Worm (Caenorhabditis elegans) whole organism, L1 larva: Measurements from ENCODE around the gene ZK809.5.

Source experiments
- C04F5.9 ChIP-seq: sonication (generic microtip); optimal IDR thresholded peaks from 2 replicates; lab custom pipeline; 2016; ENCODE audit warnings: missing genetic modification characterization, missing compliant biosample characterization
- C16A3.4 ChIP-seq: fragments of 150-350 bp; optimal IDR thresholded peaks from 2 replicates; lab custom pipeline; 2014; ENCODE audit warnings: missing biosample characterization, missing genetic modification characterization
- F16B12.6 ChIP-seq: fragments of 150-350 bp; optimal IDR thresholded peaks from 2 replicates; lab custom pipeline; 2014; ENCODE audit warnings: missing biosample characterization, missing genetic modification characterization
- Y116A8C.19 ChIP-seq: sonication (generic microtip); optimal IDR thresholded peaks from 2 replicates; lab custom pipeline; 2016; ENCODE audit warnings: missing compliant biosample characterization, missing genetic modification characterization, borderline replicate concordance
- aha-1 ChIP-seq: fragments of 150-350 bp; optimal IDR thresholded peaks from 2 replicates; lab custom pipeline; 2014; ENCODE audit warnings: missing biosample characterization, missing genetic modification characterization
- alr-1 ChIP-seq: fragments of 200-800 bp; sonication (Bioruptor generic); optimal IDR thresholded peaks from 2 replicates; lab custom pipeline; 2018; ENCODE audit warnings: borderline replicate concordance, mild to moderate bottlenecking, missing genetic modification characterization, missing compliant biosample characterization
- aly-2 ChIP-seq: fragments of 150-350 bp; optimal IDR thresholded peaks from 2 replicates; lab custom pipeline; 2014; ENCODE audit warnings: missing biosample characterization, missing genetic modification characterization
- blmp-1 ChIP-seq: fragments of 150-350 bp; optimal IDR thresholded peaks from 2 replicates; lab custom pipeline; 2014; ENCODE audit warnings: missing biosample characterization, missing genetic modification characterization
- ceh-63 ChIP-seq: fragments of 200-800 bp; sonication (Bioruptor generic); optimal IDR thresholded peaks from 2 replicates; lab custom pipeline; 2018; ENCODE audit warnings: mild to moderate bottlenecking, missing genetic modification characterization, missing compliant biosample characterization
- ceh-8 ChIP-seq: fragments of 200-800 bp; sonication (Bioruptor generic); optimal IDR thresholded peaks from 2 replicates; lab custom pipeline; 2018; ENCODE audit warnings: mild to moderate bottlenecking, missing genetic modification characterization, moderate library complexity, missing compliant biosample characterization
- ceh-88 ChIP-seq: fragments of 200-800 bp; sonication (Bioruptor generic); IDR thresholded peaks from 2 replicates; pipeline ENCODE4 v1.3.6; 2022; ENCODE audit warnings: missing genetic modification characterization, missing compliant biosample characterization
- ceh-90 ChIP-seq: sonication (generic microtip); optimal IDR thresholded peaks from 2 replicates; lab custom pipeline; 2016; ENCODE audit warnings: missing genetic modification characterization, missing compliant biosample characterization
- dpl-1 ChIP-seq, 3 experiments: fragments of 150-350 bp in 2 of 3; sonication (generic microtip) in 1 of 3; optimal IDR thresholded peaks; 2 replicates each; lab custom pipeline; 2014 to 2017; ENCODE audit warnings: missing biosample characterization in 3 of 3, missing genetic modification characterization in 3 of 3, missing genetic modification reagents in 3 of 3
- efl-1 ChIP-seq, 4 experiments: fragments of 150-350 bp; optimal IDR thresholded peaks in 3 of 4; peaks in 1 of 4; 1 replicate in 1 of 4; 2 replicates in 3 of 4; lab custom pipeline; 2014; ENCODE audit warnings: missing biosample characterization in 2 of 4, missing genetic modification characterization in 2 of 4, missing genetic modification reagents in 2 of 4
- egl-13 ChIP-seq: sonication (generic microtip); optimal IDR thresholded peaks from 2 replicates; lab custom pipeline; 2016; ENCODE audit warnings: missing genotype, missing genetic modification reagents, missing genetic modification characterization, missing compliant biosample characterization
- elt-3 ChIP-seq, 6 experiments: fragments of 150-350 bp in 1 of 6; sonication (generic microtip); optimal IDR thresholded peaks; 2 replicates each; lab custom pipeline; 2017 to 2018; ENCODE audit warnings: missing biosample characterization in 6 of 6, missing genetic modification characterization in 6 of 6, inconsistent platforms in 1 of 6
- ets-5 ChIP-seq: fragments of 200-800 bp; sonication (Bioruptor generic); IDR thresholded peaks from 2 replicates; pipeline ENCODE4 v1.3.6; 2022; ENCODE audit warnings: missing genetic modification characterization, missing compliant biosample characterization
- fkh-10 ChIP-seq: sonication (generic microtip); optimal IDR thresholded peaks from 2 replicates; lab custom pipeline; 2017; ENCODE audit warnings: missing biosample characterization, missing genetic modification reagents, missing genetic modification characterization
- fkh-4 ChIP-seq: sonication (generic microtip); optimal IDR thresholded peaks from 2 replicates; lab custom pipeline; 2016; ENCODE audit warnings: missing compliant biosample characterization, missing genetic modification characterization, borderline replicate concordance
- hlh-17 ChIP-seq: fragments of 200-800 bp; sonication (Bioruptor generic); optimal IDR thresholded peaks from 2 replicates; lab custom pipeline; 2018; ENCODE audit warnings: missing genetic modification characterization, mild to moderate bottlenecking, missing compliant biosample characterization, moderate library complexity, borderline replicate concordance
- hlh-4 ChIP-seq: sonication (generic microtip); optimal IDR thresholded peaks from 2 replicates; lab custom pipeline; 2016; ENCODE audit warnings: mild to moderate bottlenecking, missing genetic modification characterization, missing compliant biosample characterization
- isw-1 ChIP-seq: fragments of 200-800 bp; sonication (Bioruptor generic); IDR thresholded peaks from 2 replicates; pipeline ENCODE4 v1.3.6; 2022; ENCODE audit warnings: missing genetic modification characterization, missing compliant biosample characterization
- jun-1 ChIP-seq: fragments of 150-350 bp; optimal IDR thresholded peaks from 2 replicates; lab custom pipeline; 2014; ENCODE audit warnings: missing biosample characterization, missing genetic modification reagents, missing genetic modification characterization
- lin-13 ChIP-seq: fragments of 150-350 bp; optimal IDR thresholded peaks from 2 replicates; lab custom pipeline; 2014; ENCODE audit warnings: missing biosample characterization, missing genetic modification reagents, missing genetic modification characterization
- lin-15B ChIP-seq: fragments of 150-350 bp; sonication (generic microtip); optimal IDR thresholded peaks from 3 replicates; lab custom pipeline; 2014; ENCODE audit warnings: missing biosample characterization, missing genetic modification characterization
- lin-35 ChIP-seq, 2 experiments: fragments of 150-350 bp; optimal IDR thresholded peaks; 2 replicates each; lab custom pipeline; 2014; ENCODE audit warnings: missing biosample characterization in 2 of 2, missing genetic modification characterization in 2 of 2, missing genetic modification reagents in 2 of 2
- lir-3 ChIP-seq: sonication (generic microtip); optimal IDR thresholded peaks from 2 replicates; lab custom pipeline; 2016; ENCODE audit warnings: mild to moderate bottlenecking, missing genetic modification characterization, moderate library complexity, missing compliant biosample characterization; ENCODE audit not compliant: poor library complexity
- mab-9 ChIP-seq: fragments of 200-800 bp; sonication (Bioruptor generic); IDR thresholded peaks from 2 replicates; pipeline ENCODE4 v1.3.6; 2022; ENCODE audit warnings: missing genetic modification reagents, missing genetic modification characterization, missing compliant biosample characterization
- mef-2 ChIP-seq: fragments of 150-350 bp; optimal IDR thresholded peaks from 2 replicates; lab custom pipeline; 2014; ENCODE audit warnings: missing biosample characterization, missing genetic modification characterization
- mep-1 ChIP-seq: fragments of 150-350 bp; optimal IDR thresholded peaks from 2 replicates; lab custom pipeline; 2014; ENCODE audit warnings: missing biosample characterization, missing genetic modification characterization
- nhr-11 ChIP-seq: fragments of 150-350 bp; optimal IDR thresholded peaks from 2 replicates; lab custom pipeline; 2014; ENCODE audit warnings: missing biosample characterization, missing genetic modification characterization
- nhr-12 ChIP-seq: sonication (generic microtip); optimal IDR thresholded peaks from 2 replicates; lab custom pipeline; 2017; ENCODE audit warnings: missing biosample characterization, missing genetic modification characterization
- nhr-19 ChIP-seq: fragments of 200-800 bp; sonication (Bioruptor generic); conservative IDR thresholded peaks from 2 replicates; pipeline ENCODE4 v1.3.6; 2022; ENCODE audit warnings: missing genetic modification characterization, missing compliant biosample characterization
- nhr-28 ChIP-seq: fragments of 150-350 bp; optimal IDR thresholded peaks from 2 replicates; lab custom pipeline; 2014; ENCODE audit warnings: missing biosample characterization, missing genetic modification characterization
- nhr-77 ChIP-seq: fragments of 150-350 bp; optimal IDR thresholded peaks from 2 replicates; lab custom pipeline; 2014; ENCODE audit warnings: missing biosample characterization, missing genetic modification characterization
- nhr-84 ChIP-seq: sonication (generic microtip); optimal IDR thresholded peaks from 2 replicates; lab custom pipeline; 2017; ENCODE audit warnings: missing biosample characterization, missing genetic modification characterization
- pag-3 ChIP-seq: sonication (generic microtip); optimal IDR thresholded peaks from 2 replicates; lab custom pipeline; 2017; ENCODE audit warnings: missing genetic modification characterization, mild to moderate bottlenecking, missing compliant biosample characterization, antibody characterized with exemption, borderline replicate concordance; ENCODE audit not compliant: insufficient read depth
- pax-3 ChIP-seq: fragments of 200-800 bp; sonication (Bioruptor generic); optimal IDR thresholded peaks from 2 replicates; lab custom pipeline; 2018; ENCODE audit warnings: mild to moderate bottlenecking, missing genetic modification characterization, moderate library complexity, missing compliant biosample characterization
- pqm-1 ChIP-seq: sonication (generic microtip); optimal IDR thresholded peaks from 3 replicates; lab custom pipeline; 2017; ENCODE audit warnings: missing biosample characterization, missing genetic modification characterization
- rnt-1 ChIP-seq: sonication (generic microtip); optimal IDR thresholded peaks from 2 replicates; lab custom pipeline; 2016; ENCODE audit warnings: mild to moderate bottlenecking, missing genetic modification characterization, moderate library complexity, missing compliant biosample characterization
- skn-1 ChIP-seq: fragments of 150-350 bp; optimal IDR thresholded peaks from 2 replicates; lab custom pipeline; 2014; ENCODE audit warnings: missing biosample characterization, missing genetic modification characterization
- snpc-4 ChIP-seq: fragments of 150-350 bp; optimal IDR thresholded peaks from 2 replicates; lab custom pipeline; 2014; ENCODE audit warnings: missing biosample characterization, missing genetic modification characterization
- sup-37 ChIP-seq: fragments of 200-800 bp; sonication (Bioruptor generic); optimal IDR thresholded peaks from 2 replicates; lab custom pipeline; 2018; ENCODE audit warnings: mild to moderate bottlenecking, missing genetic modification characterization, missing compliant biosample characterization
- swsn-7 ChIP-seq: sonication (generic microtip); optimal IDR thresholded peaks from 2 replicates; lab custom pipeline; 2016; ENCODE audit warnings: missing genetic modification characterization, missing compliant biosample characterization
- unc-130 ChIP-seq: fragments of 150-350 bp; optimal IDR thresholded peaks from 2 replicates; lab custom pipeline; 2017; ENCODE audit warnings: missing biosample characterization, missing genetic modification characterization, inconsistent platforms
- unc-30 ChIP-seq: sonication (generic microtip); optimal IDR thresholded peaks from 2 replicates; lab custom pipeline; 2017; ENCODE audit warnings: missing biosample characterization, missing genetic modification characterization
- unc-62 ChIP-seq: fragments of 150-350 bp; optimal IDR thresholded peaks from 2 replicates; lab custom pipeline; 2014; ENCODE audit warnings: missing biosample characterization, missing genetic modification reagents, missing genetic modification characterization
- unc-98 ChIP-seq: fragments of 200-800 bp; sonication (Bioruptor generic); IDR thresholded peaks from 2 replicates; pipeline ENCODE4 v1.3.6; 2022; ENCODE audit warnings: missing genetic modification characterization, missing compliant biosample characterization
- vab-15 ChIP-seq: sonication (generic microtip); optimal IDR thresholded peaks from 2 replicates; lab custom pipeline; 2017; ENCODE audit warnings: missing genotype, mild to moderate bottlenecking, missing genetic modification characterization, missing compliant biosample characterization
- xbp-1 ChIP-seq: sonication (generic microtip); optimal IDR thresholded peaks from 2 replicates; lab custom pipeline; 2016; ENCODE audit warnings: missing genetic modification characterization, missing compliant biosample characterization
- ztf-11 ChIP-seq, 2 experiments: sonication (generic microtip); optimal IDR thresholded peaks; 2 replicates each; lab custom pipeline; 2016 to 2017; ENCODE audit warnings: missing genetic modification characterization in 2 of 2, missing biosample characterization in 1 of 2, missing compliant biosample characterization in 1 of 2
- ztf-4 ChIP-seq: fragments of 150-350 bp; optimal IDR thresholded peaks from 2 replicates; lab custom pipeline; 2014; ENCODE audit warnings: missing biosample characterization, missing genetic modification characterization

Gene ZK809.5

DNA sequence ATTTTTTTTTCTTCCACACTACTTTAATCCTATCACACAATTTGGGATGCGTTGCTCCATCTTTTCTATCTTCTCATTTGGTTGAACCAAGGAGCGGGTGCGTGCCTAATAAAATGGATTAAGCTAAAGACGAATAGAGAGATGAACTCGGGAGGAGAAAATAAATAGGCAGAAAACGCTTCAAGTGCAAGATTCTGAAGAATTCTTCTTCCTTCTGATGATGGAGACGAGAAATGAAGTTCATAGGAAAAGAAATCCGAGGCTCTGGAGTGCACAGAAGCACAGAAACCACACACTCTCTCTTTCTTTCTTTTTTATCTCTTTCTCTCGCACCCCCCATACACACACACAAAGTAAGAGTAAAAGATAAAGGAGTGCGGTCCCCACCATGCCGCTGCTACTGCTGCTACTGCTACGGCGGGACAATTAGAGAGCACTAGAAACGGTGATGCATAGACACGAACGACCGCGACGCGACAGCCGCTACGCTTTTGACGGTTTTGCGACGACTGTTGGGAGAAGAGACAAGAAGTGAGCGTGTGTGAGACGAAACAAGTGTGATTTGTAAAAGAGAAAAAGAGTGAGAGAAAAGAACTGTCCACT is 35.6 kb downstream of the ZK809.5 start (continued):
- TF ChIP-seq pqm-1 (no peak), nhr-28 (tag; lab: Kevin White, UChicago) (no peak), hlh-17 (GFP tag; lab: Kevin White, UChicago) (no peak), alr-1 (no peak), rnt-1 (peak; percentile 80), unc-62 (GFP tag; lab: Kevin White, UChicago) (no peak), jun-1 (tag; lab: Kevin White, UChicago) (peak; percentile 42), ceh-90 (tag; lab: Kevin White, UChicago) (no peak), isw-1 (GFP tag; lab: Robert Waterston, UW) (no peak; the same call in 1 of the 2 replicates), ets-5 (GFP tag; lab: Robert Waterston, UW) (no peak), hlh-4 (tag; lab: Kevin White, UChicago) (no peak), mef-2 (peak; percentile 9), egl-13 (tag; lab: Kevin White, UChicago) (peak; percentile 62), aha-1 (tag; lab: Kevin White, UChicago) (no peak), elt-3 (tag; optimal IDR thresholded peaks at IDR 0.05; lab: Kevin White, UChicago) (peak in 5 of 6 experiments; percentile 2 to 84 (median 31)), ceh-63 (no peak), unc-30 (tag; lab: Kevin White, UChicago) (no peak), mab-9 (no peak), snpc-4 (tag; lab: Kevin White, UChicago) (peak; percentile 31), sup-37 (no peak), skn-1 (peak; percentile 60), C16A3.4 (tag; lab: Kevin White, UChicago) (peak; percentile 76), unc-130 (tag; lab: Kevin White, UChicago) (no peak), mep-1 (tag; lab: Kevin White, UChicago) (peak; percentile 80), fkh-10 (peak; percentile 61), Y116A8C.19 (tag; lab: Kevin White, UChicago) (no peak), nhr-11 (tag; lab: Kevin White, UChicago) (no peak), nhr-12 (tag; lab: Kevin White, UChicago) (no peak), ceh-88 (GFP tag; lab: Robert Waterston, UW) (no peak), pax-3 (tag; lab: Kevin White, UChicago) (no peak), swsn-7 (tag; lab: Kevin White, UChicago) (peak; percentile 74), ztf-4 (tag; lab: Kevin White, UChicago) (peak; percentile 22), lin-15B (tag; lab: Kevin White, UChicago) (no peak), F16B12.6 (tag; lab: Kevin White, UChicago) (no peak), ceh-8 (GFP tag; lab: Kevin White, UChicago) (no peak), nhr-19 (GFP tag; lab: Robert Waterston, UW) (peak; percentile 65), lin-35 (GFP tag; optimal IDR thresholded peaks at IDR 0.05; lab: Kevin White, UChicago) (peak; percentile 57 to 82), fkh-4 (tag; lab: Kevin White, UChicago) (no peak), lir-3 (tag; lab: Kevin White, UChicago) (peak; percentile 20), nhr-77 (tag; lab: Kevin White, UChicago) (peak; percentile 87), ztf-11 (tag; optimal IDR thresholded peaks at IDR 0.05; lab: Kevin White, UChicago) (no peak), C04F5.9 (no peak), xbp-1 (tag; lab: Kevin White, UChicago) (peak; percentile 64), vab-15 (tag; lab: Kevin White, UChicago) (no peak), pag-3 (no peak), lin-13 (GFP tag; lab: Kevin White, UChicago) (peak; percentile 71), blmp-1 (peak; percentile 97), efl-1 (optimal IDR thresholded peaks at IDR 0.05; lab: Kevin White, UChicago) (peak; percentile 63 to 70), efl-1 (GFP tag; optimal IDR thresholded peaks at IDR 0.05 in 1 of 2; lab: Kevin White, UChicago) (peak; percentile 26 to 70), unc-98 (GFP tag; lab: Robert Waterston, UW) (no peak), dpl-1 (GFP tag; optimal IDR thresholded peaks at IDR 0.05; lab: Kevin White, UChicago) (peak; percentile 34 to 61 (median 48)), aly-2 (no peak), nhr-84 (no peak)
